Worm (Caenorhabditis elegans) whole organism, L1 larva: ENCODE measurements around the gene scl-3.

Experiments
- C04F5.9 ChIP-seq: sonication (generic microtip); optimal IDR thresholded peaks from 2 replicates; lab custom pipeline; 2016; ENCODE audit warnings: missing genetic modification characterization, missing compliant biosample characterization
- C16A3.4 ChIP-seq: fragments of 150-350 bp; optimal IDR thresholded peaks from 2 replicates; lab custom pipeline; 2014; ENCODE audit warnings: missing biosample characterization, missing genetic modification characterization
- C34B4.2 ChIP-seq: sonication (generic microtip); optimal IDR thresholded peaks from 2 replicates; lab custom pipeline; 2017; ENCODE audit warnings: mild to moderate bottlenecking, missing genetic modification characterization, missing compliant biosample characterization
- F16B12.6 ChIP-seq: fragments of 150-350 bp; optimal IDR thresholded peaks from 2 replicates; lab custom pipeline; 2014; ENCODE audit warnings: missing biosample characterization, missing genetic modification characterization
- Y116A8C.19 ChIP-seq: sonication (generic microtip); optimal IDR thresholded peaks from 2 replicates; lab custom pipeline; 2016; ENCODE audit warnings: missing compliant biosample characterization, missing genetic modification characterization, borderline replicate concordance
- aha-1 ChIP-seq: fragments of 150-350 bp; optimal IDR thresholded peaks from 2 replicates; lab custom pipeline; 2014; ENCODE audit warnings: missing biosample characterization, missing genetic modification characterization
- alr-1 ChIP-seq: fragments of 200-800 bp; sonication (Bioruptor generic); optimal IDR thresholded peaks from 2 replicates; lab custom pipeline; 2018; ENCODE audit warnings: borderline replicate concordance, mild to moderate bottlenecking, missing genetic modification characterization, missing compliant biosample characterization
- ama-1 ChIP-seq: fragments of 150-350 bp; optimal IDR thresholded peaks from 2 replicates; lab custom pipeline; 2014
- blmp-1 ChIP-seq: fragments of 150-350 bp; optimal IDR thresholded peaks from 2 replicates; lab custom pipeline; 2014; ENCODE audit warnings: missing biosample characterization, missing genetic modification characterization
- ceh-63 ChIP-seq: fragments of 200-800 bp; sonication (Bioruptor generic); optimal IDR thresholded peaks from 2 replicates; lab custom pipeline; 2018; ENCODE audit warnings: mild to moderate bottlenecking, missing genetic modification characterization, missing compliant biosample characterization
- ceh-8 ChIP-seq: fragments of 200-800 bp; sonication (Bioruptor generic); optimal IDR thresholded peaks from 2 replicates; lab custom pipeline; 2018; ENCODE audit warnings: mild to moderate bottlenecking, missing genetic modification characterization, moderate library complexity, missing compliant biosample characterization
- ceh-82 ChIP-seq, 3 experiments: fragments of 150-350 bp in 1 of 3; sonication (generic microtip) in 2 of 3; optimal IDR thresholded peaks; 2 replicates each; lab custom pipeline; 2014 to 2017; ENCODE audit warnings: missing biosample characterization in 3 of 3, missing genetic modification characterization in 3 of 3
- ceh-88 ChIP-seq: fragments of 200-800 bp; sonication (Bioruptor generic); IDR thresholded peaks from 2 replicates; pipeline ENCODE4 v1.3.6; 2022; ENCODE audit warnings: missing genetic modification characterization, missing compliant biosample characterization
- ceh-90 ChIP-seq: sonication (generic microtip); optimal IDR thresholded peaks from 2 replicates; lab custom pipeline; 2016; ENCODE audit warnings: missing genetic modification characterization, missing compliant biosample characterization
- egl-27 ChIP-seq, 2 experiments: fragments of 150-350 bp in 1 of 2; sonication (generic microtip); optimal IDR thresholded peaks; 3 replicates each; lab custom pipeline; 2017 to 2018; ENCODE audit warnings: missing biosample characterization in 2 of 2, missing genetic modification characterization in 2 of 2, missing genetic modification reagents in 2 of 2
- elt-3 ChIP-seq, 6 experiments: fragments of 150-350 bp in 1 of 6; sonication (generic microtip); optimal IDR thresholded peaks; 2 replicates each; lab custom pipeline; 2017 to 2018; ENCODE audit warnings: missing biosample characterization in 6 of 6, missing genetic modification characterization in 6 of 6, inconsistent platforms in 1 of 6
- fkh-4 ChIP-seq: sonication (generic microtip); optimal IDR thresholded peaks from 2 replicates; lab custom pipeline; 2016; ENCODE audit warnings: missing compliant biosample characterization, missing genetic modification characterization, borderline replicate concordance
- fos-1 ChIP-seq: fragments of 150-350 bp; optimal IDR thresholded peaks from 2 replicates; lab custom pipeline; 2014; ENCODE audit warnings: missing biosample characterization, missing genetic modification characterization
- grh-1 ChIP-seq: fragments of 200-800 bp; sonication (Bioruptor generic); IDR thresholded peaks from 2 replicates; pipeline ENCODE4 v1.3.6; 2022; ENCODE audit warnings: missing genetic modification reagents, missing genetic modification characterization, missing compliant biosample characterization
- hlh-4 ChIP-seq: sonication (generic microtip); optimal IDR thresholded peaks from 2 replicates; lab custom pipeline; 2016; ENCODE audit warnings: mild to moderate bottlenecking, missing genetic modification characterization, missing compliant biosample characterization
- isw-1 ChIP-seq: fragments of 200-800 bp; sonication (Bioruptor generic); IDR thresholded peaks from 2 replicates; pipeline ENCODE4 v1.3.6; 2022; ENCODE audit warnings: missing genetic modification characterization, missing compliant biosample characterization
- jun-1 ChIP-seq: fragments of 150-350 bp; optimal IDR thresholded peaks from 2 replicates; lab custom pipeline; 2014; ENCODE audit warnings: missing biosample characterization, missing genetic modification reagents, missing genetic modification characterization
- lin-14 ChIP-seq: fragments of 200-800 bp; sonication (Bioruptor generic); optimal IDR thresholded peaks from 2 replicates; lab custom pipeline; 2018; ENCODE audit warnings: mild to moderate bottlenecking, missing genetic modification characterization, moderate library complexity, missing compliant biosample characterization
- lin-35 ChIP-seq, 2 experiments: fragments of 150-350 bp; optimal IDR thresholded peaks; 2 replicates each; lab custom pipeline; 2014; ENCODE audit warnings: missing biosample characterization in 2 of 2, missing genetic modification characterization in 2 of 2, missing genetic modification reagents in 2 of 2
- lir-3 ChIP-seq: sonication (generic microtip); optimal IDR thresholded peaks from 2 replicates; lab custom pipeline; 2016; ENCODE audit warnings: mild to moderate bottlenecking, missing genetic modification characterization, moderate library complexity, missing compliant biosample characterization; ENCODE audit not compliant: poor library complexity
- lsy-2 ChIP-seq, 2 experiments: fragments of 150-350 bp; optimal IDR thresholded peaks; 2 replicates each; lab custom pipeline; 2014; ENCODE audit warnings: missing biosample characterization in 2 of 2, missing genetic modification characterization in 2 of 2
- mdl-1 ChIP-seq, 2 experiments: fragments of 150-350 bp; optimal IDR thresholded peaks; 2 replicates each; lab custom pipeline; 2014 to 2017; ENCODE audit warnings: missing biosample characterization in 2 of 2, missing genetic modification characterization in 2 of 2, inconsistent platforms in 1 of 2
- mef-2 ChIP-seq: fragments of 150-350 bp; optimal IDR thresholded peaks from 2 replicates; lab custom pipeline; 2014; ENCODE audit warnings: missing biosample characterization, missing genetic modification characterization
- nhr-11 ChIP-seq: fragments of 150-350 bp; optimal IDR thresholded peaks from 2 replicates; lab custom pipeline; 2014; ENCODE audit warnings: missing biosample characterization, missing genetic modification characterization
- nhr-12 ChIP-seq: sonication (generic microtip); optimal IDR thresholded peaks from 2 replicates; lab custom pipeline; 2017; ENCODE audit warnings: missing biosample characterization, missing genetic modification characterization
- nhr-19 ChIP-seq: fragments of 200-800 bp; sonication (Bioruptor generic); conservative IDR thresholded peaks from 2 replicates; pipeline ENCODE4 v1.3.6; 2022; ENCODE audit warnings: missing genetic modification characterization, missing compliant biosample characterization
- nhr-20 ChIP-seq: sonication (generic microtip); optimal IDR thresholded peaks from 2 replicates; lab custom pipeline; 2016; ENCODE audit warnings: mild to moderate bottlenecking, missing genetic modification characterization, missing compliant biosample characterization
- nhr-237 ChIP-seq: fragments of 150-350 bp; optimal IDR thresholded peaks from 2 replicates; lab custom pipeline; 2014; ENCODE audit warnings: missing biosample characterization, missing genetic modification characterization
- nhr-47 ChIP-seq: sonication (generic microtip); optimal IDR thresholded peaks from 2 replicates; lab custom pipeline; 2016; ENCODE audit warnings: mild to moderate bottlenecking, missing genetic modification characterization, moderate library complexity, missing compliant biosample characterization
- nhr-71 ChIP-seq: sonication (generic microtip); optimal IDR thresholded peaks from 2 replicates; lab custom pipeline; 2016; ENCODE audit warnings: mild to moderate bottlenecking, missing genetic modification characterization, moderate library complexity, missing compliant biosample characterization
- nhr-76 ChIP-seq: sonication (generic microtip); optimal IDR thresholded peaks from 2 replicates; lab custom pipeline; 2017; ENCODE audit warnings: missing biosample characterization, missing genetic modification characterization
- nhr-77 ChIP-seq: fragments of 150-350 bp; optimal IDR thresholded peaks from 2 replicates; lab custom pipeline; 2014; ENCODE audit warnings: missing biosample characterization, missing genetic modification characterization
- nhr-84 ChIP-seq: sonication (generic microtip); optimal IDR thresholded peaks from 2 replicates; lab custom pipeline; 2017; ENCODE audit warnings: missing biosample characterization, missing genetic modification characterization
- nhr-85 ChIP-seq: sonication (generic microtip); peaks from one replicate; lab custom pipeline; 2016; ENCODE audit warnings: missing genetic modification characterization, inconsistent platforms, missing compliant biosample characterization
- nhr-90 ChIP-seq: sonication (generic microtip); optimal IDR thresholded peaks from 2 replicates; lab custom pipeline; 2016; ENCODE audit warnings: mild to moderate bottlenecking, missing genetic modification characterization, missing compliant biosample characterization; ENCODE audit not compliant: poor library complexity
- pqm-1 ChIP-seq: sonication (generic microtip); optimal IDR thresholded peaks from 3 replicates; lab custom pipeline; 2017; ENCODE audit warnings: missing biosample characterization, missing genetic modification characterization
- snu-23 ChIP-seq: sonication (generic microtip); optimal IDR thresholded peaks from 2 replicates; lab custom pipeline; 2016; ENCODE audit warnings: missing genetic modification characterization, missing compliant biosample characterization
- unc-86 ChIP-seq: sonication (generic microtip); optimal IDR thresholded peaks from 2 replicates; lab custom pipeline; 2016; ENCODE audit warnings: missing genetic modification characterization, missing compliant biosample characterization
- xbp-1 ChIP-seq: sonication (generic microtip); optimal IDR thresholded peaks from 2 replicates; lab custom pipeline; 2016; ENCODE audit warnings: missing genetic modification characterization, missing compliant biosample characterization
- zag-1 ChIP-seq: fragments of 150-350 bp; optimal IDR thresholded peaks from 2 replicates; lab custom pipeline; 2014; ENCODE audit warnings: missing biosample characterization, missing genetic modification characterization
- zip-4 ChIP-seq: fragments of 200-800 bp; sonication (Bioruptor generic); optimal IDR thresholded peaks from 2 replicates; lab custom pipeline; 2018; ENCODE audit warnings: mild to moderate bottlenecking, missing genetic modification characterization, moderate library complexity, missing compliant biosample characterization
- ztf-4 ChIP-seq: fragments of 150-350 bp; optimal IDR thresholded peaks from 2 replicates; lab custom pipeline; 2014; ENCODE audit warnings: missing biosample characterization, missing genetic modification characterization

The scl-3 gene

DNA sequence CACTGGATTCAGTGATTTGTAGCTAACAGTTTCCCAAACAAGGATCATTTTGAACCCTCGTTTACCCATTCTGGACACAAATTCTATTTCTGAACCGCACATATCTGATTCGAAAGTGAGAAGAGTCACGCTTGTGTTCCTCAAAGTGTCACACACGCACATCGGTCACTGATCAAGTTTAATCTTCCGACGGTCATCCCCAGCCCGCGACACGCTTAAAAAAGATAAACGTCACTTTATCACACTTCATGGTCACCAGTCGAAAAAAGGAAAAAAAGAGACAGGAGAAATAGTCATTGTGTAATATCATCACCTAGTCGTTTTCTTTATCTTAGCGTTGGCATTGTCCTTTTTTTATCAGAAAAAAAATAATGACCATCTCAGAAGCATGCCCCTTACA is 18.3 kb downstream of the scl-3 start (continued):
- TF ChIP-seq aha-1 (tag; lab: Kevin White, UChicago) (no peak), nhr-47 (tag; lab: Kevin White, UChicago) (no peak), blmp-1 (tag; lab: Kevin White, UChicago) (peak; percentile 80), nhr-237 (no peak), C34B4.2 (tag; lab: Kevin White, UChicago) (no peak), pqm-1 (tag; lab: Kevin White, UChicago) (no peak), C16A3.4 (tag; lab: Kevin White, UChicago) (no peak), nhr-76 (no peak), hlh-4 (tag; lab: Kevin White, UChicago) (no peak), nhr-12 (no peak)

DNA sequence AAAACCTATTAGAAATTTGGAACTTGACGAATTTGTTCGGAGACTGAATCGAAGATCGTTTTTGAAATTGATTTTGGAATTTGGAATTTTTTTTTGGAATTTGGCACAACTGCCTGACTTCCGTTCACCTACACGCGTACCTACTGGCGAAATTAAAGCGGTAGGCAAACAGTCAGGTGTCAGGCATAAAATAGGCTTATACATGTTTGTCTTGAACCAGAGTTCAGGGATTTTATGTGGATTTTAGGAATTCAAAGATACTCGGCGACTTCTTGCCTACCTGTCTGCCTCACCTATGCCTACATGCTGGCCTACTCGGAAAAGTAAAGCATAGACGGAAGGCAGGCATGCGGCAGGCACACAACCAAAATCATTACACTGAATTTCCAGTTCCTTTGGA is 19.0 kb downstream of the scl-3 start:
- no peak for TF ChIP-seq zag-1 (tag; lab: Kevin White, UChicago)
- no peak for TF ChIP-seq elt-3 (tag; optimal IDR thresholded peaks at IDR 0.05; lab: Kevin White, UChicago)
- TF ChIP-seq nhr-77, result no peak
- no peak for TF ChIP-seq nhr-11
- no peak for TF ChIP-seq nhr-84 (tag; lab: Kevin White, UChicago)
- TF ChIP-seq mdl-1 (tag; optimal IDR thresholded peaks at IDR 0.05; lab: Kevin White, UChicago), result no peak
- TF ChIP-seq fos-1 (tag; lab: Kevin White, UChicago), result no peak
- no peak for TF ChIP-seq nhr-20 (tag; lab: Kevin White, UChicago)
- TF ChIP-seq nhr-76, result no peak
- TF ChIP-seq mef-2, result no peak
- no peak for TF ChIP-seq xbp-1 (tag; lab: Kevin White, UChicago)
- TF ChIP-seq hlh-4 (tag; lab: Kevin White, UChicago), result no peak
- no peak for TF ChIP-seq ceh-8
- TF ChIP-seq unc-86 (tag; lab: Kevin White, UChicago), result no peak

DNA sequence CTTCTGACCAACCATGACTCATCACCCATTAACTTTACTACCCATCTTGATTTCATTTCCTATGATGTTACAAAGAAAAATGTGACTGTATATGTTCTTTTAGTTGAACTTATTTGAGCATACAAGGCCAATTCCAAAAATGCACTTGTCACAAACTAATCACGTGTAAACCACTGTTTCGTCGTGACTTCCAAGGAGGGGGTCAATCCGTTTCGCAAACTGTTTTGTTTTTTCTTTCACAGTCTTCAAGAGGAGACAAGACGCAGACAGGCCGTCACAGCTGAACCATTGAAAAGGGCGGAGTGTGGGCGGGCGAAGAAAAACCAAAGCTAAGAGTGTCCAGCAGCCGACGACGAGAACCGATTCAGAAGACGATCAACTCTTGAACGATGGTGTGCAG is 19.7 kb downstream of the scl-3 start, which contains the start of gene C39E9.8:
Gene C39E9.8 (plus strand): TSS at position 328 of the 400 bp plus-strand sequence.
- TF ChIP-seq alr-1 (tag; lab: Kevin White, UChicago) (no peak), elt-3 (tag; optimal IDR thresholded peaks at IDR 0.05; lab: Kevin White, UChicago) (peak in 1 of 6 experiments; percentile 43), ceh-82 (tag; optimal IDR thresholded peaks at IDR 0.05; lab: Kevin White, UChicago) (no peak), nhr-237 (no peak), C04F5.9 (tag; lab: Kevin White, UChicago) (no peak), fkh-4 (tag; lab: Kevin White, UChicago) (no peak), Y116A8C.19 (tag; lab: Kevin White, UChicago) (no peak), lsy-2 (tag; optimal IDR thresholded peaks at IDR 0.05; lab: Kevin White, UChicago) (no peak), egl-27 (tag; optimal IDR thresholded peaks at IDR 0.05; lab: Kevin White, UChicago) (no peak), blmp-1 (tag; lab: Kevin White, UChicago) (peak; percentile 5), ceh-90 (tag; lab: Kevin White, UChicago) (no peak), ama-1 (no peak), nhr-90 (tag; lab: Kevin White, UChicago) (peak; percentile 43), nhr-20 (tag; lab: Kevin White, UChicago) (peak; percentile 60), grh-1 (peak; percentile 23; the same call in 1 of the 2 replicates), hlh-4 (tag; lab: Kevin White, UChicago) (no peak), mdl-1 (tag; optimal IDR thresholded peaks at IDR 0.05; lab: Kevin White, UChicago) (peak in 1 of 2 experiments; percentile 18), nhr-19 (GFP tag; lab: Robert Waterston, UW) (peak; percentile 35), jun-1 (peak; percentile 24), F16B12.6 (tag; lab: Kevin White, UChicago) (no peak), nhr-71 (tag; lab: Kevin White, UChicago) (peak; percentile 62), ceh-88 (no peak), lin-14 (peak; percentile 70), nhr-84 (tag; lab: Kevin White, UChicago) (no peak), zip-4 (GFP tag; lab: Kevin White, UChicago) (no peak), nhr-85 (peak; percentile 89), isw-1 (GFP tag; lab: Robert Waterston, UW) (no peak), snu-23 (GFP tag; lab: Kevin White, UChicago) (peak; percentile 25), lir-3 (no peak), C16A3.4 (tag; lab: Kevin White, UChicago) (no peak), ztf-4 (tag; lab: Kevin White, UChicago) (no peak), lin-35 (GFP tag; optimal IDR thresholded peaks at IDR 0.05; lab: Kevin White, UChicago) (peak in 1 of 2 experiments; percentile 63), nhr-47 (tag; lab: Kevin White, UChicago) (no peak), ceh-63 (GFP tag; lab: Kevin White, UChicago) (no peak)
